Worm (Caenorhabditis elegans) whole organism, L4/young adult: ENCODE data around the gene ZK622.4.

ENCODE experiments used
- W03F9.2 ChIP-seq: fragments of 150-350 bp; optimal IDR thresholded peaks from 2 replicates; lab custom pipeline; 2014; ENCODE audit warnings: missing biosample characterization, missing genetic modification characterization
- dao-5 ChIP-seq: sonication (generic microtip); optimal IDR thresholded peaks from 2 replicates; lab custom pipeline; 2016; ENCODE audit warnings: missing genotype, missing genetic modification characterization, moderate library complexity, missing compliant biosample characterization
- him-1 ChIP-seq: sonication (generic microtip); optimal IDR thresholded peaks from 2 replicates; lab custom pipeline; 2016; ENCODE audit warnings: missing genotype, missing genetic modification reagents, missing genetic modification characterization, missing compliant biosample characterization

DNA sequence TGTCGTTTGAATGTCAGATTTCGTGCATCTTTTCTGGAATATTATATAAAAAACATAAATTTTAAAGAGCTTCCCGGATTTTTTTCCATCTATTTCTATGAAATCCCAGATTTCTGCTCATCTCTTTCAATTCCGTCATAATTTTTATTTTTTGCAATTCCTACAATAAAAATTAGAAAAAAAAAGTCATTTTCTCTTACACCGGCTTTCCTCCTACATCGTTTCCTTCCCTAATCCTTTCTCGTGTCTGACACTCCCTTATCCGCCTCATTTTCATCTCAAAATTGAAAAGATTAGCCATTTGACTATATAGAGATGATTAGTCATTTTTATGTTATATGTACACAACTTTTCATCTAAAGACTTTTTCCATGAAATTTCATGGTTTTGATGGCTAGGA is 18.3 kb downstream of the ZK622.4 start:
- TF ChIP-seq him-1 (no peak), dao-5 (no peak), W03F9.2 (tag; lab: Kevin White, UChicago) (no peak)
